Worm (Caenorhabditis elegans) whole organism, L2 larva: Measurements from ENCODE around the gene inx-18.

Source experiments
- aly-2 ChIP-seq: fragments of 150-350 bp; optimal IDR thresholded peaks from 2 replicates; lab custom pipeline; 2014; ENCODE audit warnings: missing biosample characterization, missing genetic modification characterization
- elt-3 ChIP-seq: sonication (generic microtip); optimal IDR thresholded peaks from 2 replicates; lab custom pipeline; 2017; ENCODE audit warnings: missing biosample characterization, missing genetic modification characterization
- gmeb-1 ChIP-seq: fragments of 150-350 bp; optimal IDR thresholded peaks from 2 replicates; lab custom pipeline; 2014; ENCODE audit warnings: missing biosample characterization, missing genetic modification characterization
- lin-13 ChIP-seq: fragments of 150-350 bp; optimal IDR thresholded peaks from 2 replicates; lab custom pipeline; 2014; ENCODE audit warnings: missing biosample characterization, missing genetic modification reagents, missing genetic modification characterization
- mdl-1 ChIP-seq, 2 experiments: fragments of 150-350 bp in 1 of 2; sonication (generic microtip) in 1 of 2; optimal IDR thresholded peaks; 2 replicates each; lab custom pipeline; 2017; ENCODE audit warnings: missing biosample characterization in 2 of 2, missing genetic modification characterization in 2 of 2
- nhr-11 ChIP-seq: fragments of 150-350 bp; optimal IDR thresholded peaks from 2 replicates; lab custom pipeline; 2014; ENCODE audit warnings: missing biosample characterization, missing genetic modification characterization
- nhr-237 ChIP-seq: fragments of 150-350 bp; optimal IDR thresholded peaks from 2 replicates; lab custom pipeline; 2014; ENCODE audit warnings: missing biosample characterization, missing genetic modification characterization
- nhr-6 ChIP-seq: fragments of 150-350 bp; optimal IDR thresholded peaks from 2 replicates; lab custom pipeline; 2014; ENCODE audit warnings: missing biosample characterization, missing genetic modification characterization
- nhr-77 ChIP-seq: fragments of 150-350 bp; optimal IDR thresholded peaks from 2 replicates; lab custom pipeline; 2014; ENCODE audit warnings: missing biosample characterization, missing genetic modification characterization
- peb-1 ChIP-seq: fragments of 150-350 bp; optimal IDR thresholded peaks from 2 replicates; lab custom pipeline; 2014; ENCODE audit warnings: missing biosample characterization, missing genetic modification characterization
- sem-4 ChIP-seq: fragments of 150-350 bp; optimal IDR thresholded peaks from 2 replicates; lab custom pipeline; 2014; ENCODE audit warnings: missing biosample characterization, missing genetic modification reagents, missing genetic modification characterization
- unc-55 ChIP-seq: fragments of 150-350 bp; sonication (generic microtip); optimal IDR thresholded peaks from 3 replicates; lab custom pipeline; 2014; ENCODE audit warnings: missing biosample characterization, missing genetic modification reagents, missing genetic modification characterization
- unc-62 ChIP-seq: fragments of 150-350 bp; optimal IDR thresholded peaks from 2 replicates; lab custom pipeline; 2014; ENCODE audit warnings: missing biosample characterization, missing genetic modification reagents, missing genetic modification characterization

DNA sequence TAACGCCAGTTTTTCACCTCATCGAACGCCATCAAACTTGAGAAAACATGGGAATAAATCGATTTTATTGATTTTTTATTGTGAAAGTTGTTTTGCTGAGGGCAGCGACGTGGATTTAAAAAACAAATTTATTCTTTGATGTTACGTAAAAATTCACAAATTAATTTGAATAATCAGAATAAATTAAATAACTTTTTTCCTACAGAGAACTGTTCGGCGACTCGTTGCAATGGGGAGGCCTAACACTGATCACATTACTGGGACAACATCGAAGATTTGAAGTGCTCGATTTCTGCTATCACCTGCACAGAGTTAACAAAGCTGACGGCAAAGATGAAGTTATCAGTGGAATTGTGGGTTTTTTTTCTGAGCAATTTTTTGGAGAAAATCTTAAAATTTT, 24.0 kb upstream of the inx-18 start, which contains the start of gene F56A11.6:
- TF ChIP-seq nhr-77 (tag; lab: Kevin White, UChicago) (no peak), unc-55 (GFP tag; lab: Kevin White, UChicago) (no peak), elt-3 (tag; lab: Kevin White, UChicago) (no peak), unc-62 (GFP tag; lab: Kevin White, UChicago) (no peak), sem-4 (tag; lab: Kevin White, UChicago) (no peak), mdl-1 (tag; optimal IDR thresholded peaks at IDR 0.05; lab: Kevin White, UChicago) (no peak), gmeb-1 (tag; lab: Kevin White, UChicago) (no peak), aly-2 (tag; lab: Kevin White, UChicago) (no peak), lin-13 (GFP tag; lab: Kevin White, UChicago) (no peak), nhr-11 (no peak), nhr-237 (tag; lab: Kevin White, UChicago) (no peak), peb-1 (tag; lab: Kevin White, UChicago) (no peak), nhr-6 (tag; lab: Kevin White, UChicago) (no peak)
